Worm (Caenorhabditis elegans): ENCODE data around the gene fbxa-31.

Gene fbxa-31

ce11 chrIII:1221995-1222394 lies 49.2 kb downstream of the fbxa-31 start (continued):
- TF ChIP-seq ceh-28 (tag; optimal IDR thresholded peaks at IDR 0.05) (peak; percentile 25), snpc-4 (tag; optimal IDR thresholded peaks at IDR 0.05) (no peak), nhr-11 (tag; optimal IDR thresholded peaks at IDR 0.05) (no peak), T26A8.4 (GFP tag; IDR thresholded peaks at IDR 0.05) (no peak), ZK546.5 (tag; optimal IDR thresholded peaks at IDR 0.05) (no peak), hlh-30 (tag; optimal IDR thresholded peaks at IDR 0.05; ENCODE audit: insufficient read depth) (peak; percentile 5), hlh-11 (tag; optimal IDR thresholded peaks at IDR 0.05) (peak; percentile 26)

- TF ChIP-seq dmd-9 (GFP tag; IDR thresholded peaks at IDR 0.05) (no peak), daf-19 (GFP tag; conservative IDR thresholded peaks at IDR 0.05) (no peak), pha-4 (GFP tag; IDR thresholded peaks at IDR 0.05) (peak; percentile 27; the same call in 1 of the 2 replicates), pha-4 (tag; optimal IDR thresholded peaks at IDR 0.05) (no peak), dve-1 (tag; optimal IDR thresholded peaks at IDR 0.05; ENCODE audit: insufficient read depth) (peak; percentile 6), zfp-3 (GFP tag; conservative IDR thresholded peaks at IDR 0.05) (no peak), daf-16 (GFP tag; optimal IDR thresholded peaks at IDR 0.05) (no peak), daf-16 (tag; optimal IDR thresholded peaks at IDR 0.05) (peak; percentile 41), set-16 (GFP tag; IDR thresholded peaks at IDR 0.05) (no peak), hlh-30 (tag; optimal IDR thresholded peaks at IDR 0.05; ENCODE audit: insufficient read depth) (peak; percentile 28), nhr-77 (tag; optimal IDR thresholded peaks at IDR 0.05) (peak; percentile 24), php-3 (GFP tag; IDR thresholded peaks at IDR 0.05) (peak; percentile 61), unc-130 (GFP tag; optimal IDR thresholded peaks at IDR 0.05) (no peak), mxl-3 (GFP tag; optimal IDR thresholded peaks at IDR 0.05) (peak; percentile 61), ZK337.2 (GFP tag; IDR thresholded peaks at IDR 0.05) (no peak), hlh-11 (tag; optimal IDR thresholded peaks at IDR 0.05) (peak; percentile 81), nhr-28 (tag; optimal IDR thresholded peaks at IDR 0.05) (peak; percentile 13), nhr-11 (tag; optimal IDR thresholded peaks at IDR 0.05) (no peak), saeg-2 (GFP tag; IDR thresholded peaks at IDR 0.05) (no peak), tra-1 (GFP tag; IDR thresholded peaks at IDR 0.05) (0 out of 2 replicates have a peak, but pooled peaks have one; percentile 14), arid-1 (GFP tag; conservative IDR thresholded peaks at IDR 0.05) (no peak), nhr-41 (GFP tag; IDR thresholded peaks at IDR 0.05) (no peak), F44E2.7 (GFP tag; IDR thresholded peaks at IDR 0.05) (no peak), madf-5 (GFP tag; IDR thresholded peaks at IDR 0.05) (no peak), duxl-1 (tag; optimal IDR thresholded peaks at IDR 0.05; ENCODE audit: poor library complexity) (no peak), vab-7 (GFP tag; IDR thresholded peaks at IDR 0.05) (no peak), F26F4.8 (GFP tag; conservative IDR thresholded peaks at IDR 0.05) (no peak), nhr-42 (GFP tag; IDR thresholded peaks at IDR 0.05) (no peak), dmd-6 (GFP tag; IDR thresholded peaks at IDR 0.05) (peak; percentile 66), T26A8.4 (GFP tag; IDR thresholded peaks at IDR 0.05) (no peak), D1046.2 (GFP tag; IDR thresholded peaks at IDR 0.05) (no peak), ceh-62 (tag; optimal IDR thresholded peaks at IDR 0.05) (no peak), lsy-2 (tag; optimal IDR thresholded peaks at IDR 0.05) (no peak), mdt-29 (GFP tag; IDR thresholded peaks at IDR 0.05) (no peak), pqm-1 (tag; optimal IDR thresholded peaks at IDR 0.05) (peak; percentile 47), nhr-102 (tag; optimal IDR thresholded peaks at IDR 0.05) (no peak)
Observed at ce11 chrIII:1220012-1220411, 51.2 kb downstream of the fbxa-31 start.

Data from whole organism, L4 larva.